Worm (Caenorhabditis elegans) whole organism, mixed stage, embryonic: ENCODE data around the gene disl-2.

ENCODE experiments used
- M03D4.4 ChIP-seq: sonication (generic microtip); optimal IDR thresholded peaks from 2 replicates; lab custom pipeline; 2017; ENCODE audit warnings: mild to moderate bottlenecking, missing genetic modification characterization, missing compliant biosample characterization
- blmp-1 ChIP-seq: fragments of 150-350 bp; optimal IDR thresholded peaks from 2 replicates; lab custom pipeline; 2014; ENCODE audit warnings: missing biosample characterization, missing genetic modification characterization
- ceh-39 ChIP-seq: fragments of 150-350 bp; optimal IDR thresholded peaks from 2 replicates; lab custom pipeline; 2014; ENCODE audit warnings: missing biosample characterization, missing genetic modification characterization
- ceh-43 ChIP-seq: fragments of 200-800 bp; sonication (Bioruptor generic); optimal IDR thresholded peaks from 2 replicates; lab custom pipeline; 2018; ENCODE audit warnings: mild to moderate bottlenecking, missing genetic modification characterization, moderate library complexity, missing compliant biosample characterization
- ceh-83 ChIP-seq: fragments of 200-800 bp; sonication (Bioruptor generic); optimal IDR thresholded peaks from 2 replicates; lab custom pipeline; 2018; ENCODE audit warnings: mild to moderate bottlenecking, missing genetic modification characterization, missing compliant biosample characterization
- ces-1 ChIP-seq: fragments of 150-350 bp; optimal IDR thresholded peaks from 2 replicates; lab custom pipeline; 2014; ENCODE audit warnings: missing biosample characterization, missing genetic modification reagents, missing genetic modification characterization
- drap-1 ChIP-seq: fragments of 200-800 bp; sonication (Bioruptor generic); optimal IDR thresholded peaks from 3 replicates; lab custom pipeline; 2018; ENCODE audit warnings: mild to moderate bottlenecking, missing genetic modification characterization, missing compliant biosample characterization
- elt-1 ChIP-seq: sonication (generic microtip); optimal IDR thresholded peaks from 2 replicates; lab custom pipeline; 2017; ENCODE audit warnings: missing genetic modification characterization, mild to moderate bottlenecking, missing compliant biosample characterization, antibody characterized with exemption, moderate library complexity, borderline replicate concordance; ENCODE audit not compliant: insufficient read depth
- flh-1 ChIP-seq: fragments of 200-800 bp; sonication (Bioruptor generic); optimal IDR thresholded peaks from 2 replicates; lab custom pipeline; 2018; ENCODE audit warnings: mild to moderate bottlenecking, missing genetic modification characterization, moderate library complexity, missing compliant biosample characterization
- ham-2 ChIP-seq: fragments of 200-800 bp; sonication (Bioruptor generic); optimal IDR thresholded peaks from 2 replicates; lab custom pipeline; 2018; ENCODE audit warnings: mild to moderate bottlenecking, missing genetic modification characterization, missing compliant biosample characterization
- hlh-1 ChIP-seq: fragments of 150-350 bp; optimal IDR thresholded peaks from 2 replicates; lab custom pipeline; 2014; ENCODE audit warnings: missing biosample characterization, missing genetic modification reagents, missing genetic modification characterization
- lin-13 ChIP-seq: fragments of 150-350 bp; optimal IDR thresholded peaks from 2 replicates; lab custom pipeline; 2014; ENCODE audit warnings: missing biosample characterization, missing genetic modification characterization
- lin-32 ChIP-seq: fragments of 200-800 bp; sonication (Bioruptor generic); optimal IDR thresholded peaks from 2 replicates; lab custom pipeline; 2018; ENCODE audit warnings: mild to moderate bottlenecking, missing genetic modification characterization, missing compliant biosample characterization
- lsy-2 ChIP-seq: fragments of 150-350 bp; optimal IDR thresholded peaks from 2 replicates; lab custom pipeline; 2014; ENCODE audit warnings: missing biosample characterization, missing genetic modification characterization
- mep-1 ChIP-seq: fragments of 150-350 bp; optimal IDR thresholded peaks from 2 replicates; lab custom pipeline; 2017; ENCODE audit warnings: missing biosample characterization, missing genetic modification reagents, missing genetic modification characterization, inconsistent platforms
- mls-2 ChIP-seq: sonication (generic microtip); optimal IDR thresholded peaks from 2 replicates; lab custom pipeline; 2016; ENCODE audit warnings: mild to moderate bottlenecking, missing genetic modification characterization, moderate library complexity, missing compliant biosample characterization
- nhr-12 ChIP-seq: fragments of 150-350 bp; optimal IDR thresholded peaks from 2 replicates; lab custom pipeline; 2014; ENCODE audit warnings: missing biosample characterization, missing genetic modification characterization
- nhr-237 ChIP-seq: fragments of 150-350 bp; optimal IDR thresholded peaks from 2 replicates; lab custom pipeline; 2014; ENCODE audit warnings: missing biosample characterization, missing genetic modification characterization
- nhr-28 ChIP-seq: fragments of 150-350 bp; optimal IDR thresholded peaks from 2 replicates; lab custom pipeline; 2014; ENCODE audit warnings: missing biosample characterization, missing genetic modification characterization
- nhr-76 ChIP-seq: sonication (generic microtip); optimal IDR thresholded peaks from 2 replicates; lab custom pipeline; 2017; ENCODE audit warnings: missing biosample characterization, missing genetic modification characterization
- pha-4 ChIP-seq: fragments of 150-350 bp; optimal IDR thresholded peaks from 2 replicates; lab custom pipeline; 2018; ENCODE audit warnings: missing biosample characterization, missing genetic modification reagents, missing genetic modification characterization
- snpc-4 ChIP-seq: fragments of 150-350 bp; optimal IDR thresholded peaks from 2 replicates; lab custom pipeline; 2014; ENCODE audit warnings: missing biosample characterization, missing genetic modification characterization
- tbx-8 ChIP-seq: fragments of 200-800 bp; sonication (Bioruptor generic); optimal IDR thresholded peaks from 2 replicates; lab custom pipeline; 2018; ENCODE audit warnings: mild to moderate bottlenecking, missing genetic modification characterization, moderate library complexity, missing compliant biosample characterization
- unc-120 ChIP-seq: sonication (generic microtip); optimal IDR thresholded peaks from 2 replicates; lab custom pipeline; 2017; ENCODE audit warnings: missing genetic modification characterization, missing compliant biosample characterization; ENCODE audit not compliant: poor library complexity, severe bottlenecking
- unc-62 ChIP-seq: fragments of 150-350 bp; optimal IDR thresholded peaks from 2 replicates; lab custom pipeline; 2014; ENCODE audit warnings: missing biosample characterization, missing genetic modification reagents, missing genetic modification characterization
- zip-8 ChIP-seq: fragments of 150-350 bp; optimal IDR thresholded peaks from 2 replicates; lab custom pipeline; 2014; ENCODE audit warnings: missing biosample characterization, missing genetic modification characterization
- ztf-11 ChIP-seq: fragments of 150-350 bp; optimal IDR thresholded peaks from 2 replicates; lab custom pipeline; 2014; ENCODE audit warnings: missing biosample characterization, missing genetic modification characterization

disl-2 gene

DNA sequence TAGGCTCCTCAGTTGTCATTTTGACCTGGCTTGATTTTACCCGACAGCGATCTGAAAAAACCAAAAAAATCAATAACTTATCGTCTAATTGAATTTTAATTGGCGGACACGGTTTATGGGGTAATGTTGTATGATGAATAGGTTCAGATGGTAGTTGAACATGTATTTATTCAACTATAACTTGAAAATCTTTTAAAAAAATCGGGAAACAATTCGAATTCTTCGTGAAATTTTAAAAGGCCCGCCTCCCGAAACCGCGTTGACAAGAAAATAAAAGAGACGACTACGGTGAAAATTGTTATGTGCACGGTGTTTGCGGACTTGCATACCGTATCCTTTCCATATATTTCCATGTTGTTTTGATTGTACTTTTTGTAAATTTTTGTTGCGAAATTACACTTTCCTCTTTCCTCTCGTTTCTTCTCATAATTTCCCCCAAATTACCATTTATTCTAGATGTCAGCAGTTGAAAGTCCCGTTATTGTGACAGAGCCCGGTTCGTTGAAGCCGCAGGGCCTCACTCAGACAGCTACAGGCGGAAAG is at the start of gene disl-2, which contains the start of gene T24G10.2:
disl-2 (plus strand) TSS at position 457 of the 543 bp plus-strand sequence.
T24G10.2 (minus strand) TSS at position 51 of the 543 bp plus-strand sequence.
- TF ChIP-seq ham-2 (GFP tag; lab: Kevin White, UChicago): no peak
- no peak for TF ChIP-seq hlh-1
- TF ChIP-seq unc-120 (tag; lab: Kevin White, UChicago): peak; percentile 22
- TF ChIP-seq mls-2 (tag; lab: Kevin White, UChicago): no peak
- TF ChIP-seq pha-4: peak; percentile 72
- peak; percentile 62 for TF ChIP-seq lin-13 (tag; lab: Kevin White, UChicago)
- peak; percentile 49 for TF ChIP-seq ces-1
- peak; percentile 97 for TF ChIP-seq lsy-2 (tag; lab: Kevin White, UChicago)
- no peak for TF ChIP-seq flh-1
- no peak for TF ChIP-seq tbx-8 (GFP tag; lab: Kevin White, UChicago)
- TF ChIP-seq nhr-12 (tag; lab: Kevin White, UChicago): no peak
- TF ChIP-seq, all 35 proteins: peak for 5

DNA sequence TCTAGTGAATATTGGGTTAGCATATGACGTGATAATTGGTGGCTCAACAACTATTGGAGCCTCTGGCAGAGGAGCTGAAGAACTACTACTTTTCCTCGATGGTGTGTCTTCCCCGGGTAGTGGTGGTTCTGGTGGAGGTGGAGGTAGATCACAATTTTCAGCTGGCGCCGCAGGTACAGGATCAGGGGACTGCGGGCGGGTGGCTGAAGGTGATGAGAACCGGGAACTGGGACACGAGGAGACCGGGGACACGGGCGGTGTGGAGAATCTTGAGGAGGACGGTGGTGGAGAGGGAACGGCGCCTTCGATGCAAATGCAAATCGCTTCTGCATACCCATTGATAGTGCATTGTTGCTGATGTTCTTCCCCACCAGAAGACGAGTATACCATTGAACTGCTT is 47.2 kb upstream of the disl-2 start:
- TF ChIP-seq unc-120 (tag; lab: Kevin White, UChicago) (no peak), nhr-12 (tag; lab: Kevin White, UChicago) (no peak), lin-13 (tag; lab: Kevin White, UChicago) (no peak), elt-1 (tag; lab: Kevin White, UChicago) (no peak), flh-1 (no peak), unc-62 (GFP tag; lab: Kevin White, UChicago) (no peak), nhr-76 (tag; lab: Kevin White, UChicago) (no peak)

DNA sequence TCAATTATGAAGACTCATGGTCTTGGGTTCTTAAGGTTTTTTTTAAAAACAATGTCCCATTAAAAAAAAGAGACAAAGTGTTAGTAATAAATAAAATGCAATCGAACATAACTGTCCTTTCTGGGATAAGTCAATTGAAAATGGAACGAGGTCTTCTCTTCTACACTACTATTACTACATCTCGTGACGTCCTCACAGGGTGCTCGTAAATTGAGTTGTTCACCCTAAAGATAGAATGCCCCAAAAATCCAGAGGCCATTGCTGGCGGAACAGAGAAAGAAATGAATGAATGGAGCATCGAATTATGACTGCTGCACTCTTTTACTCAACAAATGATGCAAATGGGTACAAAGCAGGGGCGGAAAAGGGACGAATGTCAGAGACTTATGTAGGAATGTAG is 40.5 kb upstream of the disl-2 start:
- TF ChIP-seq ceh-43 (GFP tag; lab: Kevin White, UChicago) (no peak), nhr-12 (tag; lab: Kevin White, UChicago) (no peak), lsy-2 (tag; lab: Kevin White, UChicago) (no peak), unc-62 (GFP tag; lab: Kevin White, UChicago) (no peak), ces-1 (peak; percentile 90), pha-4 (no peak)

DNA sequence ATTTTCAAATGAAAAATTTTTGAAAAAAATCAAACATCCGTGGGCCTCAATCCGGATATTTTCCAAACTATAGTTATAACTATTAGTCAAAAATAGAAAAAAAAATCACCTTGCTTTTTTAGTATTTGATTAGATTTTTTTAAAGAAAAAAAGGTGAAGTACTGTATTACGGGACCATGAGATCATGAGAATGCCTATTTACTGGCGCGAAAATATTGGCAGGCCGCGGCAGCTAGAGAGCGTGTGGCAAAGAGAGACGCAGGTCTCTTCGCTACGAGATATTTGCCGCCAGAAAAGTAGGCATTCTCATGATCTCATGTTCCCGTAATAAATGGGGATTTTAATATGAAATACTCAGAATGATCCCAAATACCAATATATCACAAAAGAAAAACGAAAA is 38.0 kb upstream of the disl-2 start:
- TF ChIP-seq unc-120 (tag; lab: Kevin White, UChicago) (no peak), mls-2 (tag; lab: Kevin White, UChicago) (no peak), hlh-1 (no peak), lin-13 (tag; lab: Kevin White, UChicago) (no peak), nhr-28 (tag; lab: Kevin White, UChicago) (no peak), snpc-4 (tag; lab: Kevin White, UChicago) (no peak), ztf-11 (tag; lab: Kevin White, UChicago) (no peak)

DNA sequence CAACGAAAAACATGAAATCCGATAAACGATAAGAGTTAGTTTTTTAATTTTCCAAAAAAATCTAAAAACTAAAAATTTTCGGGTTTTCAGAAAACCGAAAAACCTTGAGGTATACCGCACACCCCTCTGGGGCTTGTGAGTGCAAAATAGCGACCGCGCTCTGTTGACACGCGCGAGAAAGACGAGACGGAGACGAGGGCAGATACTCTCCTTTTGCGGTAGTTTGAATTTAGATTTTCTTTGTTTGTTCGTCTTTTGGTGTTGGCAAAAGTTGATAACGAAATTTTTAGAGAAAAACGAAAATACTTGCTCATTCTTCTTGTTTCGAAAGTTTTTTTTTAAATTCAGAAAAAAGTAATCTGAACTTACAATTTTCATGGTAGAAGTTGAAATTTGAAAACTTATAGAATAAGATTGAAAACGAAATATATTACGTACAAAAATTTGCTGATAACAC is 37.3 kb upstream of the disl-2 start, which contains the start of the genes W03A5.2 and Y32H12A.8:
W03A5.2 (plus strand) TSS at position 407 of the 457 bp plus-strand sequence.
Y32H12A.8 (minus strand) TSS at position 410 of the 457 bp plus-strand sequence.
- peak; percentile 24 for TF ChIP-seq pha-4
- no peak for TF ChIP-seq ceh-39 (tag; lab: Kevin White, UChicago)
- TF ChIP-seq blmp-1 (tag; lab: Kevin White, UChicago): no peak
- no peak for TF ChIP-seq ceh-43 (GFP tag; lab: Kevin White, UChicago)
- TF ChIP-seq ceh-83 (GFP tag; lab: Kevin White, UChicago): no peak
- peak; percentile 68 for TF ChIP-seq lsy-2 (tag; lab: Kevin White, UChicago)
- peak; percentile 33 for TF ChIP-seq nhr-237 (tag; lab: Kevin White, UChicago)
- no peak for TF ChIP-seq ztf-11 (tag; lab: Kevin White, UChicago)
- no peak for TF ChIP-seq nhr-28 (tag; lab: Kevin White, UChicago)
- no peak for TF ChIP-seq ham-2 (GFP tag; lab: Kevin White, UChicago)
- TF ChIP-seq hlh-1: peak; percentile 6
- TF ChIP-seq unc-120 (tag; lab: Kevin White, UChicago): peak; percentile 88
- TF ChIP-seq mep-1 (tag; lab: Kevin White, UChicago): peak; percentile 29
- TF ChIP-seq, all 35 proteins: peak for 6

DNA sequence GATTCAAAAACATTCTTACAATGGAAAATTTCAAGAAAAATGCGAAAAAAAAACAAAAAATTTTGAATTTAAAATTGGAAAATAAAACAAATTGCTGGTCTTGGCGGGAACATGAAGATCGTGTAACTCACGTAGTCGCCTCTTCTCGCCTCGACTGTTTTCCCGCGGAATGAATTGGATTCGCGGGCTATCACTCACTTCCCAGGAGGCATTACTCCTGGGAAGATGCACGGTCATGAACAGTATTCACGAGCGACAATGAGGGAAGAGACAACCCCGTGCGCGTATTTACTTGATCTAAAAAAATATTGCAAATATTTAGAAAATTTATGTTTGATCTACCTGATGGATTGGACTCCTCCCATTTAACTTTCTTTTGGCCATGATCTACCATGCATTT is 36.7 kb upstream of the disl-2 start:
- TF ChIP-seq nhr-76 (tag; lab: Kevin White, UChicago): no peak
- no peak for TF ChIP-seq elt-1 (tag; lab: Kevin White, UChicago)
- no peak for TF ChIP-seq zip-8 (tag; lab: Kevin White, UChicago)
- TF ChIP-seq lin-32 (GFP tag; lab: Kevin White, UChicago): no peak
- no peak for TF ChIP-seq nhr-28 (tag; lab: Kevin White, UChicago)
- TF ChIP-seq flh-1: no peak
- TF ChIP-seq drap-1 (GFP tag; lab: Kevin White, UChicago): no peak
- TF ChIP-seq nhr-237 (tag; lab: Kevin White, UChicago): no peak
- TF ChIP-seq M03D4.4 (tag; lab: Kevin White, UChicago): no peak
